Worm (Caenorhabditis elegans) whole organism, early embryonic: ENCODE data around the gene R04B5.6.

Experiments
- B0310.2 ChIP-seq: sonication (generic microtip); optimal IDR thresholded peaks from 2 replicates; lab custom pipeline; 2016; ENCODE audit warnings: mild to moderate bottlenecking, missing genetic modification characterization, missing compliant biosample characterization
- ama-1 ChIP-seq: fragments of 150-350 bp; optimal IDR thresholded peaks from 2 replicates; lab custom pipeline; 2014
- ceh-13 ChIP-seq: fragments of 200-800 bp; sonication (Bioruptor generic); optimal IDR thresholded peaks from 2 replicates; lab custom pipeline; 2018; ENCODE audit warnings: mild to moderate bottlenecking, missing genetic modification characterization, missing compliant biosample characterization
- ceh-36 ChIP-seq: sonication (generic microtip); optimal IDR thresholded peaks from 2 replicates; lab custom pipeline; 2016; ENCODE audit warnings: missing genetic modification characterization, inconsistent platforms, missing compliant biosample characterization
- ets-7 ChIP-seq: sonication (generic microtip); optimal IDR thresholded peaks from 2 replicates; lab custom pipeline; 2016; ENCODE audit warnings: missing genotype, missing genetic modification characterization, missing compliant biosample characterization
- flt-1 ChIP-seq: fragments of 200-800 bp; sonication (Bioruptor generic); IDR thresholded peaks from 2 replicates; pipeline ENCODE4 v1.3.6; 2022; ENCODE audit warnings: missing genetic modification characterization, missing compliant biosample characterization
- hmbx-1 ChIP-seq: sonication (generic microtip); optimal IDR thresholded peaks from 2 replicates; lab custom pipeline; 2016; ENCODE audit warnings: mild to moderate bottlenecking, missing genetic modification characterization, missing compliant biosample characterization
- hmg-4 ChIP-seq: fragments of 200-800 bp; sonication (Bioruptor generic); optimal IDR thresholded peaks from 2 replicates; lab custom pipeline; 2018; ENCODE audit warnings: mild to moderate bottlenecking, missing genetic modification characterization, missing compliant biosample characterization
- hnd-1 ChIP-seq: sonication (generic microtip); optimal IDR thresholded peaks from 2 replicates; lab custom pipeline; 2016; ENCODE audit warnings: missing genetic modification characterization, missing compliant biosample characterization
- pes-1 ChIP-seq: fragments of 200-800 bp; sonication (Bioruptor generic); IDR thresholded peaks from 2 replicates; pipeline ENCODE4 v1.3.6; 2022; ENCODE audit warnings: missing genetic modification reagents, missing genetic modification characterization, missing compliant biosample characterization
- scrt-1 ChIP-seq: fragments of 200-800 bp; sonication (Bioruptor generic); IDR thresholded peaks from 2 replicates; pipeline ENCODE4 v1.3.6; 2022; ENCODE audit warnings: missing genetic modification characterization, missing compliant biosample characterization
- sea-1 ChIP-seq: fragments of 200-800 bp; sonication (Bioruptor generic); conservative IDR thresholded peaks from 2 replicates; pipeline ENCODE4 v1.3.6; 2022; ENCODE audit warnings: missing genetic modification characterization, missing compliant biosample characterization
- tbx-37 ChIP-seq: fragments of 200-800 bp; sonication (Bioruptor generic); conservative IDR thresholded peaks from 2 replicates; pipeline ENCODE4 v1.3.6; 2022; ENCODE audit warnings: missing genetic modification reagents, missing genetic modification characterization, missing compliant biosample characterization
- tra-4 ChIP-seq: sonication (generic microtip); optimal IDR thresholded peaks from 2 replicates; lab custom pipeline; 2017; ENCODE audit warnings: missing genetic modification characterization, missing compliant biosample characterization

DNA sequence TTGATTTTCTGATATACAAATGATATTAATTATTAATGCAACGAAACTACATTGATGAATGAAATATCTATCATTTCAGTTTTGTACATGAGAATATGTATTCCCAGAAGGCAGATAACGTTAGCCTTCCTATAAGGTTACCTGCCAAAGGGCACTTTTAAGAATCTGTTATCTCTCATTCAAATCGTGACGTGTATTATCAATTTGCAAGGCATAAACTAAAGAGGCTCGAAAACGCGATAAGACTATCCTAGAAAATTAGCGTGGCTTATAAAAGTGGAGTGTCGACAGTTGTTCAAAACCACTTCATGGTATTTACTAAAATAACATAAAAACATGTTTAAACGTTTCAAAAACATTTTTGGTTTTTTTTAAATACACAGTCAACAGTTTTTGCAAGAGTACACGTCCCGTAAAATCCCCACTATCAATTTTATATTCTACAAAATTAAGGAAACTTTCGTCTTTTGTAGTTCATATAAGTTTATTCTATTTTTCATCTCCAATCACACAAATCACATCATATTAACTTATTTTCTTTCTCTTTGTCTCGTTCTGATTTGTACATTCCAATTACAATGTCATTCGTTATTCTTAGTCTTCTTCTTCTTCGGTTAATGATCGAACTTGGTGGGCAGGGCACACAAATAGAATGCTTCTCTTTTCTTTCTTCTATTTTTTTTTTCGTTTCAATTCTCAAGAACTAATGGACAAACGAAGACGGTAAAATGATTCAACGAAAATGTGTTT is 40.0 kb downstream of the R04B5.6 start, which contains the start of gene C08B6.10:
- no peak for TF ChIP-seq hnd-1 (tag; lab: Kevin White, UChicago)
- no peak for TF ChIP-seq ama-1 (lab: Kevin White, UChicago)
- no peak for TF ChIP-seq tbx-37 (GFP tag; lab: Robert Waterston, UW)
- TF ChIP-seq hmbx-1 (tag; lab: Kevin White, UChicago) = no peak
- no peak for TF ChIP-seq tra-4 (tag; lab: Kevin White, UChicago)
- TF ChIP-seq flt-1 (GFP tag; lab: Robert Waterston, UW) = no peak
- TF ChIP-seq ceh-36 = no peak
- no peak for TF ChIP-seq pes-1
- no peak for TF ChIP-seq ets-7 (tag; lab: Kevin White, UChicago)
- no peak for TF ChIP-seq ceh-13
- no peak for TF ChIP-seq sea-1 (GFP tag; lab: Robert Waterston, UW)
- TF ChIP-seq scrt-1 = no peak
- TF ChIP-seq hmg-4 (GFP tag; lab: Kevin White, UChicago) = no peak
- TF ChIP-seq B0310.2 (tag; lab: Kevin White, UChicago) = no peak
